Fruit fly (Drosophila melanogaster): ENCODE results near the gene Nepl16.

The Nepl16 gene

DNA sequence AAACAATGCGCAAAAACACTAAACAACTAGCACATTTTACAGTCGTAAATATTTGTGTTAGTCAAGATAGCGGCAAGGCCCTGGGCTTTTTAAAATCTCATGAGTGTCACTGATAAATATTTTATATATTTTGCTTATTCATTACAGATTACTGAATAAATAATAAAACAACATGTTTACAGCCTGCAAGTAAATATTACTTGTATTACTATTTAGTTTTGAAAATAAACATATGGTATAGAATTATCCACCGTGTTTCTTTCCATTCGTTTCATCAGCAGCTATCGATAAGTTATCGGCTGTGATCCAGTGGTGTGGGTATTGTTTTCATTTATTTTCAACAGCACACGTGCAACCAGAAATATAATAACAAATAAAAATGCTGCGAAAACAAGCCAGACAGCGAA, 37.8 kb downstream of the Nepl16 start, which contains the start of the genes shams and CG11920 (continued):
- no peak for TF ChIP-seq Antp (GFP tag; optimal IDR thresholded peaks at IDR 0.05)
- no peak for TF ChIP-seq Usf (GFP tag; optimal IDR thresholded peaks at IDR 0.05)
- TF ChIP-seq trem (tag; optimal IDR thresholded peaks at IDR 0.05), result peak; percentile 84
- TF ChIP-seq CG1603 (tag; optimal IDR thresholded peaks at IDR 0.05), result peak; percentile 98
- peak; percentile 61 for TF ChIP-seq CG12299 (tag; optimal IDR thresholded peaks at IDR 0.05)
- TF ChIP-seq Med (GFP tag), result peak; percentile 79
- peak; percentile 42 for TF ChIP-seq Nf-YC (tag; optimal IDR thresholded peaks at IDR 0.05)
- TF ChIP-seq CG12155 (GFP tag; optimal IDR thresholded peaks at IDR 0.05), result peak; percentile 26
- peak; percentile 31 for TF ChIP-seq CG17568 (GFP tag; optimal IDR thresholded peaks at IDR 0.05)
- TF ChIP-seq CG8290 (GFP tag; optimal IDR thresholded peaks at IDR 0.05), result peak; percentile 20
- TF ChIP-seq CG8290 (tag; optimal IDR thresholded peaks at IDR 0.05), result peak in 1 of 2 experiments; percentile 16
- peak; percentile 3 for TF ChIP-seq Spps (tag; optimal IDR thresholded peaks at IDR 0.05)
- TF ChIP-seq ranshi (GFP tag; IDR thresholded peaks at IDR 0.05), result no peak
- peak; percentile 73; the same call in 3 of the 4 replicates for TF ChIP-seq Dll (GFP tag; IDR thresholded peaks at IDR 0.05; ENCODE audit: partially characterized antibody)
- TF ChIP-seq CG2120 (GFP tag; optimal IDR thresholded peaks at IDR 0.05), result peak; percentile 27
- TF ChIP-seq CG3995 (GFP tag; optimal IDR thresholded peaks at IDR 0.05), result peak; percentile 57
- TF ChIP-seq CG1233 (GFP tag; optimal IDR thresholded peaks at IDR 0.05), result no peak
- TF ChIP-seq CG3838 (GFP tag; optimal IDR thresholded peaks at IDR 0.05), result peak; percentile 36
- TF ChIP-seq ato (GFP tag; IDR thresholded peaks at IDR 0.05; ENCODE audit: partially characterized antibody), result peak; percentile 57; the same call in 1 of the 2 replicates
- no peak for TF ChIP-seq CG1792 (GFP tag; optimal IDR thresholded peaks at IDR 0.05)
- no peak for TF ChIP-seq Fer1 (GFP tag; optimal IDR thresholded peaks at IDR 0.05)
- TF ChIP-seq CG30403 (GFP tag; optimal IDR thresholded peaks at IDR 0.05), result peak; percentile 29
- TF ChIP-seq twi (tag; optimal IDR thresholded peaks at IDR 0.05), result peak; percentile 45
- TF ChIP-seq pzg (GFP tag; optimal IDR thresholded peaks at IDR 0.05), result peak; percentile 47
- TF ChIP-seq PHDP (tag; optimal IDR thresholded peaks at IDR 0.05), result peak; percentile 3
- peak; percentile 57 for TF ChIP-seq gem (tag; optimal IDR thresholded peaks at IDR 0.05)
- 0 out of 2 replicates have a peak, but pooled peaks have one; percentile 37 for TF ChIP-seq tna (GFP tag; IDR thresholded peaks at IDR 0.05; ENCODE audit: partially characterized antibody)
- peak in 1 of 2 experiments; percentile 6 for TF ChIP-seq dpn (GFP tag; optimal IDR thresholded peaks at IDR 0.05)
- TF ChIP-seq CG6791 (GFP tag; IDR thresholded peaks at IDR 0.05; ENCODE audit: partially characterized antibody), result 0 out of 3 replicates have a peak, but pooled peaks have one; percentile 39
- peak; percentile 24 for TF ChIP-seq Nf-YB (GFP tag; optimal IDR thresholded peaks at IDR 0.05)
- peak; percentile 58 for TF ChIP-seq CG2712 (tag; optimal IDR thresholded peaks at IDR 0.05)
- TF ChIP-seq phol (tag; optimal IDR thresholded peaks at IDR 0.05), result peak; percentile 10
- no peak for TF ChIP-seq CG15696 (tag; optimal IDR thresholded peaks at IDR 0.05)
- TF ChIP-seq CG11723 (GFP tag; optimal IDR thresholded peaks at IDR 0.05), result peak; percentile 26
- TF ChIP-seq CG8924 (tag; optimal IDR thresholded peaks at IDR 0.05), result peak; percentile 88
- peak; percentile 42 for TF ChIP-seq CG15601 (tag; optimal IDR thresholded peaks at IDR 0.05)
- TF ChIP-seq Ets97D (GFP tag; optimal IDR thresholded peaks at IDR 0.05), result peak; percentile 9
- peak; percentile 12 for TF ChIP-seq CG13424 (tag; optimal IDR thresholded peaks at IDR 0.05)
- TF ChIP-seq CG7786 (GFP tag; optimal IDR thresholded peaks at IDR 0.05), result no peak
- peak in 1 of 2 experiments; percentile 36 for TF ChIP-seq bsh (GFP tag; optimal IDR thresholded peaks at IDR 0.05)
- no peak for TF ChIP-seq pita (GFP tag; optimal IDR thresholded peaks at IDR 0.05)
- peak; percentile 74 for TF ChIP-seq CG13287 (GFP tag; IDR thresholded peaks at IDR 0.05; ENCODE audit: partially characterized antibody)
- peak; percentile 3 for TF ChIP-seq CG18262 (tag; optimal IDR thresholded peaks at IDR 0.05)
- TF ChIP-seq lola (GFP tag; optimal IDR thresholded peaks at IDR 0.05), result peak in 1 of 3 experiments; percentile 25
- no peak for TF ChIP-seq aop (GFP tag; IDR thresholded peaks at IDR 0.05)
- peak; percentile 67 for TF ChIP-seq unc-4 (GFP tag; IDR thresholded peaks at IDR 0.05; ENCODE audit: partially characterized antibody)
- TF ChIP-seq rib (GFP tag; IDR thresholded peaks at IDR 0.05), result no peak
- TF ChIP-seq lbe (GFP tag; optimal IDR thresholded peaks at IDR 0.05), result peak; percentile 59
- TF ChIP-seq Scr (GFP tag; IDR thresholded peaks at IDR 0.05; ENCODE audit: partially characterized antibody), result peak; percentile 66
